Worm (Caenorhabditis elegans): ENCODE measurements around the gene F43C1.7.
A peak's percentile ranks its signal among the peaks of the same experiment; 100 is the strongest.

F43C1.7 gene

DNA sequence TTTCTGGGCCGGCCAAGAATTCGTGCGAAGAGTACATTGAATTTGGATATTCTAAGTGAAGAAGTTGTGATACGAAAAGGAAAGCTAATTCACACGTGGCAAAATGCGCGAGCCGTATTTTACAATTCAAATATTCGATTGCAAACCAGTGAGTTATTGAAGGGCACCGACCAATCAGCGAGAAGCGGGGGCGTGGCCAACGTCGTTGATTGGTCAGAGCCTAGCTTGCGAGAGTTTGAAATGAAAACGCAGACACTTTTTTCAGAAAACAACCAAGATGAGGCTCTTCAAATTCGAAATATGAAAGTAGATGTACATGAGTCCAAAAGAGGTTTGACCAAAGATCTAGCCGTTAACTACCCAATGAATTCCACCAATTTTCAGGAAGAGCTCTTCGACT is 31.7 kb downstream of the F43C1.7 start:
- TF ChIP-seq nfyb-1 (GFP tag; IDR thresholded peaks at IDR 0.05) (peak; percentile 94), tbx-9 (tag; optimal IDR thresholded peaks at IDR 0.05; ENCODE audit: borderline replicate concordance) (no peak), somi-1 (GFP tag; optimal IDR thresholded peaks at IDR 0.05) (no peak)

DNA sequence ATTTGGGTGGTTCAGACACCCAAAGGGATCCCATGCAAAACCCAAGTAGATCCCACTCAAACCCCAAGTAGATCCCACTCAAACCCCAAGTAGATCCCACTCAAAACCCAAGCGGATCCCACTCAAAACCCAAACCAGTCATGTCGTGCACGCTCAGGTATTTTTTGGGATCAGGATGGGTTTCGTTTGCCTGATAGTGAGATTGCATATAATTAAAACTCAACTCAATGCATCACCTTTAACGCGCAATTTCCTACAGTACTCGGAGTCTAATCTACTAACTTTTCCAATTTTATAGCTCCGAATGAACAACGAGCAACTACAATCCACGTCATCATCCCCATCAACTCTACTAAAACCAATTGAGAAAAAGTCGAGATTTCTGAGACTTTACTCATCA is 33.2 kb downstream of the F43C1.7 start, which contains the start of gene phlp-2:
phlp-2 (plus strand) TSS at position 301 of the 400 bp plus-strand sequence.
- 0 out of 2 replicates have a peak, but pooled peaks have one; percentile 19 for TF ChIP-seq nfyb-1 (GFP tag; IDR thresholded peaks at IDR 0.05)
- no peak for TF ChIP-seq F10E7.11 (tag; optimal IDR thresholded peaks at IDR 0.05)
- TF ChIP-seq tbx-9 (tag; optimal IDR thresholded peaks at IDR 0.05; ENCODE audit: borderline replicate concordance): no peak
- TF ChIP-seq attf-5 (GFP tag; optimal IDR thresholded peaks at IDR 0.05): no peak

DNA sequence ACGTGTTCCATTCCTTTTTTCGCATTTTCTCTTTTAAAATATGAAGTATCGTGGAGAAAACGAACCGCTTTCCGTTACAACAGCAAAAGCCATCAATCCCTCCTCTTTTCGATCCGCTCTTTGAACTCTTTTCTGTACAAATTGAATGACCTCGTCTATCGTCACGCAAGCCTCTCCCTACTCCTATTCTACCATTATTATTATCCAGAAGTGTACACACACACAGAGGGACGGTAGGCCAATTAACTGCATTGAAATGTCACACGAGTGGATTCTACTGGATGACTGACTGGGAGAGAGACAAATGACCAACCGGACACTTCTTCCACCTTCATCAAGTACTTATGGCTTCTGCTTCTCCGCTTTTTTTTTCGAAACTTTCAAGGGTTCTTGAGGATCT is 34.2 kb downstream of the F43C1.7 start:
- no peak for TF ChIP-seq F57C9.4 (tag; optimal IDR thresholded peaks at IDR 0.05)
- no peak for TF ChIP-seq Y67H2A.10 (GFP tag; conservative IDR thresholded peaks at IDR 0.05)
- TF ChIP-seq ets-4 (GFP tag; optimal IDR thresholded peaks at IDR 0.05): no peak
- no peak for TF ChIP-seq snpc-1.1 (tag; optimal IDR thresholded peaks at IDR 0.05; ENCODE audit: insufficient read depth)
- TF ChIP-seq tbx-9 (tag; optimal IDR thresholded peaks at IDR 0.05; ENCODE audit: borderline replicate concordance): no peak
- TF ChIP-seq hmg-20 (GFP tag; IDR thresholded peaks at IDR 0.05): no peak
- TF ChIP-seq F52B5.7 (tag; optimal IDR thresholded peaks at IDR 0.05): no peak
- TF ChIP-seq lir-1 (GFP tag; conservative IDR thresholded peaks at IDR 0.05): no peak
- no peak for TF ChIP-seq nfya-2 (GFP tag; IDR thresholded peaks at IDR 0.05)
- TF ChIP-seq T26A5.8 (tag; optimal IDR thresholded peaks at IDR 0.05): no peak
- TF ChIP-seq F49E8.2 (tag; optimal IDR thresholded peaks at IDR 0.05; ENCODE audit: insufficient read depth): peak; percentile 44
- no peak for TF ChIP-seq lin-35 (GFP tag; optimal IDR thresholded peaks at IDR 0.05)
- no peak for TF ChIP-seq lin-54 (GFP tag; optimal IDR thresholded peaks at IDR 0.05)
- TF ChIP-seq madf-6 (GFP tag; IDR thresholded peaks at IDR 0.05): peak; percentile 40; the same call in 1 of the 2 replicates
- no peak for TF ChIP-seq tbp1 (GFP tag; optimal IDR thresholded peaks at IDR 0.05)
- TF ChIP-seq nhr-80 (tag; optimal IDR thresholded peaks at IDR 0.05): no peak
- no peak for TF ChIP-seq ccch-3 (GFP tag; optimal IDR thresholded peaks at IDR 0.05)
- no peak for TF ChIP-seq F33H1.4 (GFP tag; IDR thresholded peaks at IDR 0.05)
- TF ChIP-seq pbrm-1 (GFP tag; IDR thresholded peaks at IDR 0.05): peak; percentile 54; the same call in 1 of the 2 replicates
- no peak for TF ChIP-seq egl-18 (GFP tag; IDR thresholded peaks at IDR 0.05)
- no peak for TF ChIP-seq ama-1 (optimal IDR thresholded peaks at IDR 0.05)
- peak in 1 of 2 experiments; percentile 22 for TF ChIP-seq ama-1 (GFP tag; optimal IDR thresholded peaks at IDR 0.05)
- TF ChIP-seq attf-5 (GFP tag; optimal IDR thresholded peaks at IDR 0.05): no peak
- TF ChIP-seq nhr-179 (tag; optimal IDR thresholded peaks at IDR 0.05): no peak
- no peak for TF ChIP-seq cebp-1 (GFP tag; IDR thresholded peaks at IDR 0.05)
- TF ChIP-seq cebp-1 (tag; optimal IDR thresholded peaks at IDR 0.05): peak; percentile 27
- TF ChIP-seq B0261.1 (tag; optimal IDR thresholded peaks at IDR 0.05): no peak
- no peak for TF ChIP-seq let-607 (tag; optimal IDR thresholded peaks at IDR 0.05)
- peak; percentile 65 for TF ChIP-seq B0336.3 (GFP tag; IDR thresholded peaks at IDR 0.05)
- TF ChIP-seq nhr-120 (GFP tag; IDR thresholded peaks at IDR 0.05): no peak
- no peak for TF ChIP-seq mel-28 (tag; optimal IDR thresholded peaks at IDR 0.05; ENCODE audit: borderline replicate concordance)
- no peak for TF ChIP-seq pha-4 (tag; optimal IDR thresholded peaks at IDR 0.05)
- no peak for TF ChIP-seq akir-1 (GFP tag; optimal IDR thresholded peaks at IDR 0.05)
- TF ChIP-seq sea-2 (GFP tag; IDR thresholded peaks at IDR 0.05): no peak
- no peak for TF ChIP-seq rcor-1 (GFP tag; IDR thresholded peaks at IDR 0.05)
- no peak for TF ChIP-seq ceh-91 (GFP tag; IDR thresholded peaks at IDR 0.05)
- TF ChIP-seq hrde-1 (tag; optimal IDR thresholded peaks at IDR 0.05; ENCODE audit: borderline replicate concordance): peak; percentile 36
- no peak for TF ChIP-seq ZK185.1 (tag; optimal IDR thresholded peaks at IDR 0.05; ENCODE audit: poor library complexity, severe bottlenecking)
- no peak for TF ChIP-seq Y53F4B.3 (GFP tag; IDR thresholded peaks at IDR 0.05)
- no peak for TF ChIP-seq ceh-40 (GFP tag; IDR thresholded peaks at IDR 0.05)
- no peak for TF ChIP-seq F57A8.1 (GFP tag; optimal IDR thresholded peaks at IDR 0.05)
- TF ChIP-seq B0019.2 (GFP tag; conservative IDR thresholded peaks at IDR 0.05): no peak
